Worm (Caenorhabditis elegans) whole organism, late embryonic: ENCODE measurements around the gene Y45F10B.3.
A peak's percentile ranks its signal among the peaks of the same experiment; 100 is the strongest.
"Not testable (repeated sequence)": the region's sequence is repeated elsewhere in the genome, so short reads cannot be mapped to it uniquely, and the experiment has no call there.

Experiments used
- C08G9.2 ChIP-seq: sonication (generic microtip); optimal IDR thresholded peaks from 2 replicates; lab custom pipeline; 2016; ENCODE audit warnings: mild to moderate bottlenecking, missing genetic modification characterization, moderate library complexity, missing compliant biosample characterization
- F13H6.1 ChIP-seq: sonication (generic microtip); optimal IDR thresholded peaks from 2 replicates; lab custom pipeline; 2016; ENCODE audit warnings: missing genetic modification characterization, missing compliant biosample characterization
- Y22D7AL.16 ChIP-seq: sonication (generic microtip); optimal IDR thresholded peaks from 2 replicates; lab custom pipeline; 2016; ENCODE audit warnings: missing genetic modification characterization, missing compliant biosample characterization
- ahr-1 ChIP-seq: sonication (generic microtip); optimal IDR thresholded peaks from 2 replicates; lab custom pipeline; 2016; ENCODE audit warnings: missing genetic modification characterization, missing compliant biosample characterization
- ama-1 ChIP-seq: fragments of 150-350 bp; optimal IDR thresholded peaks from 2 replicates; lab custom pipeline; 2014
- ceh-14 ChIP-seq: sonication (generic microtip); optimal IDR thresholded peaks from 2 replicates; lab custom pipeline; 2016; ENCODE audit warnings: missing genotype, missing genetic modification characterization, missing compliant biosample characterization
- ceh-2 ChIP-seq: sonication (generic microtip); optimal IDR thresholded peaks from 2 replicates; lab custom pipeline; 2016; ENCODE audit warnings: missing genotype, missing genetic modification characterization, missing compliant biosample characterization
- ceh-22 ChIP-seq: sonication (generic microtip); optimal IDR thresholded peaks from 2 replicates; lab custom pipeline; 2017; ENCODE audit warnings: missing biosample characterization, missing genetic modification characterization
- ceh-24 ChIP-seq: sonication (generic microtip); optimal IDR thresholded peaks from 2 replicates; lab custom pipeline; 2016; ENCODE audit warnings: mild to moderate bottlenecking, missing genetic modification characterization, missing compliant biosample characterization
- ceh-34 ChIP-seq: sonication (generic microtip); optimal IDR thresholded peaks from 2 replicates; lab custom pipeline; 2016; ENCODE audit warnings: mild to moderate bottlenecking, missing genetic modification characterization, missing compliant biosample characterization
- dmd-4 ChIP-seq: sonication (generic microtip); optimal IDR thresholded peaks from 2 replicates; lab custom pipeline; 2016; ENCODE audit warnings: borderline replicate concordance, missing genetic modification characterization, missing compliant biosample characterization
- dve-1 ChIP-seq: sonication (generic microtip); optimal IDR thresholded peaks from 2 replicates; lab custom pipeline; 2017; ENCODE audit warnings: antibody characterized with exemption, mild to moderate bottlenecking, missing genetic modification characterization, missing compliant biosample characterization
- elt-4 ChIP-seq: sonication (generic microtip); optimal IDR thresholded peaks from 2 replicates; lab custom pipeline; 2016; ENCODE audit warnings: missing genetic modification characterization, missing compliant biosample characterization
- gmeb-2 ChIP-seq: sonication (generic microtip); optimal IDR thresholded peaks from 2 replicates; lab custom pipeline; 2016; ENCODE audit warnings: missing genetic modification characterization, inconsistent platforms, missing compliant biosample characterization
- hlh-13 ChIP-seq: fragments of 200-800 bp; sonication (Bioruptor generic); optimal IDR thresholded peaks from 2 replicates; lab custom pipeline; 2018; ENCODE audit warnings: mild to moderate bottlenecking, missing genetic modification characterization, missing compliant biosample characterization
- hlh-15 ChIP-seq: sonication (generic microtip); optimal IDR thresholded peaks from 2 replicates; lab custom pipeline; 2016; ENCODE audit warnings: missing genetic modification characterization, missing compliant biosample characterization
- hlh-30 ChIP-seq: sonication (generic microtip); optimal IDR thresholded peaks from 2 replicates; lab custom pipeline; 2017; ENCODE audit warnings: antibody characterized with exemption, missing genetic modification characterization, missing compliant biosample characterization; ENCODE audit not compliant: insufficient read depth
- hlh-6 ChIP-seq: sonication (generic microtip); optimal IDR thresholded peaks from 2 replicates; lab custom pipeline; 2016; ENCODE audit warnings: missing genotype, missing genetic modification characterization, missing compliant biosample characterization
- hlh-8 ChIP-seq: sonication (generic microtip); optimal IDR thresholded peaks from 2 replicates; lab custom pipeline; 2016; ENCODE audit warnings: missing genotype, missing genetic modification characterization, missing compliant biosample characterization
- lim-6 ChIP-seq: sonication (generic microtip); optimal IDR thresholded peaks from 2 replicates; lab custom pipeline; 2016; ENCODE audit warnings: missing genetic modification characterization, missing compliant biosample characterization
- lin-11 ChIP-seq: fragments of 200-800 bp; sonication (Bioruptor generic); optimal IDR thresholded peaks from 2 replicates; lab custom pipeline; 2018; ENCODE audit warnings: mild to moderate bottlenecking, missing genetic modification characterization, missing compliant biosample characterization
- mec-3 ChIP-seq: sonication (generic microtip); optimal IDR thresholded peaks from 2 replicates; lab custom pipeline; 2016; ENCODE audit warnings: borderline replicate concordance, missing genetic modification characterization, missing compliant biosample characterization
- nfya-1 ChIP-seq: sonication (generic microtip); optimal IDR thresholded peaks from 2 replicates; lab custom pipeline; 2017; ENCODE audit warnings: missing genetic modification characterization, mild to moderate bottlenecking, missing compliant biosample characterization, antibody characterized with exemption, moderate library complexity
- nhr-11 ChIP-seq: fragments of 150-350 bp; optimal IDR thresholded peaks from 2 replicates; lab custom pipeline; 2014; ENCODE audit warnings: missing biosample characterization, missing genetic modification characterization
- nhr-232 ChIP-seq: sonication (generic microtip); optimal IDR thresholded peaks from 2 replicates; lab custom pipeline; 2016; ENCODE audit warnings: missing genetic modification characterization, missing compliant biosample characterization
- pag-3 ChIP-seq: sonication (generic microtip); optimal IDR thresholded peaks from 2 replicates; lab custom pipeline; 2016; ENCODE audit warnings: missing compliant biosample characterization, missing genetic modification characterization, borderline replicate concordance
- pat-9 ChIP-seq: fragments of 200-800 bp; sonication (Bioruptor generic); optimal IDR thresholded peaks from 2 replicates; lab custom pipeline; 2018; ENCODE audit warnings: mild to moderate bottlenecking, missing genetic modification characterization, moderate library complexity, missing compliant biosample characterization
- pha-2 ChIP-seq: sonication (generic microtip); optimal IDR thresholded peaks from 2 replicates; lab custom pipeline; 2017; ENCODE audit warnings: mild to moderate bottlenecking, missing genetic modification characterization, missing compliant biosample characterization
- pha-4 ChIP-seq: fragments of 150-350 bp; optimal IDR thresholded peaks from 2 replicates; lab custom pipeline; 2018; ENCODE audit warnings: missing biosample characterization, missing genetic modification reagents, missing genetic modification characterization
- pros-1 ChIP-seq: fragments of 150-350 bp; optimal IDR thresholded peaks from 2 replicates; lab custom pipeline; 2014; ENCODE audit warnings: missing biosample characterization, missing genetic modification reagents, missing genetic modification characterization
- ref-2 ChIP-seq: sonication (generic microtip); optimal IDR thresholded peaks from 2 replicates; lab custom pipeline; 2016; ENCODE audit warnings: missing genetic modification characterization, missing compliant biosample characterization
- syd-9 ChIP-seq: sonication (generic microtip); optimal IDR thresholded peaks from 2 replicates; lab custom pipeline; 2016; ENCODE audit warnings: mild to moderate bottlenecking, missing genetic modification characterization, moderate library complexity, missing compliant biosample characterization
- tbx-2 ChIP-seq: sonication (generic microtip); optimal IDR thresholded peaks from 2 replicates; lab custom pipeline; 2016; ENCODE audit warnings: missing genetic modification characterization, missing compliant biosample characterization
- tbx-7 ChIP-seq: sonication (generic microtip); optimal IDR thresholded peaks from 2 replicates; lab custom pipeline; 2016; ENCODE audit warnings: missing genotype, missing genetic modification characterization, missing compliant biosample characterization
- ttx-3 ChIP-seq: sonication (generic microtip); optimal IDR thresholded peaks from 2 replicates; lab custom pipeline; 2016; ENCODE audit warnings: missing genetic modification reagents, missing genetic modification characterization, missing compliant biosample characterization
- unc-3 ChIP-seq, 2 experiments: fragments of 200-800 bp in 1 of 2; sonication (Bioruptor generic) in 1 of 2; sonication (generic microtip) in 1 of 2; conservative IDR thresholded peaks in 1 of 2; optimal IDR thresholded peaks in 1 of 2; 2 replicates each; pipeline versions ENCODE4 v1.3.6 to Lab custom; 2016 to 2022; ENCODE audit warnings: missing compliant biosample characterization in 2 of 2, missing genetic modification characterization in 2 of 2, missing genetic modification reagents in 1 of 2
- unc-42 ChIP-seq: sonication (generic microtip); optimal IDR thresholded peaks from 2 replicates; lab custom pipeline; 2016; ENCODE audit warnings: missing genotype, missing genetic modification characterization, missing compliant biosample characterization
- ztf-16 ChIP-seq: sonication (generic microtip); optimal IDR thresholded peaks from 2 replicates; lab custom pipeline; 2017; ENCODE audit warnings: missing genetic modification characterization, missing compliant biosample characterization

Y45F10B.3 gene

DNA sequence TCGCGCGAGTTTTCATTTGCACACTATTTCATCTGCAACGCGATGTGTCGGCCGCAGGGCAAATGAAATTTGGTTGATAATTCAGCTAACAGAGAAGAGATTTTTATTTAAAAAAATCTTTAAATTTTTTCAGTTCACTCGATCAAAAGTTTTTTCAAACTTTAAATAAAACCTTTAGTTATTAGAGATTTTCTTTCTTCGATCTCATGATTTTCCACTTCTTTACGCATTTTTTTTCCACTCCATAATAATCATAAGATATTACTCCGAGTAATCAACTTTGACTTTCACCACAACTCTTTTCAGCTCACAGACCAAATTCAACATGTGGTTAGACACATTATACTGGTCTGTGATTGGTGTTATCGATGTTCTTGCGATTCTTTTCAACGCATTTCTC lies 18.7 kb upstream of the Y45F10B.3 start, which contains the start of gene srd-10:
Gene srd-10, plus strand, starts transcription at position 301 of the 400 bp plus-strand sequence.
- TF ChIP-seq elt-4 (tag; lab: Kevin White, UChicago) (no peak), lin-11 (tag; lab: Kevin White, UChicago) (no peak), tbx-7 (tag; lab: Kevin White, UChicago) (no peak), lim-6 (no peak), hlh-15 (tag; lab: Kevin White, UChicago) (no peak), syd-9 (no peak), hlh-6 (tag; lab: Kevin White, UChicago) (no peak), tbx-2 (tag; lab: Kevin White, UChicago) (no peak), pat-9 (tag; lab: Kevin White, UChicago) (no peak), pag-3 (no peak), hlh-30 (no peak), ref-2 (tag; lab: Kevin White, UChicago) (no peak), pha-2 (no peak), ceh-2 (tag; lab: Kevin White, UChicago) (no peak), C08G9.2 (tag; lab: Kevin White, UChicago) (no peak), ttx-3 (tag; lab: Kevin White, UChicago) (no peak), hlh-13 (GFP tag; lab: Kevin White, UChicago) (no peak)

DNA sequence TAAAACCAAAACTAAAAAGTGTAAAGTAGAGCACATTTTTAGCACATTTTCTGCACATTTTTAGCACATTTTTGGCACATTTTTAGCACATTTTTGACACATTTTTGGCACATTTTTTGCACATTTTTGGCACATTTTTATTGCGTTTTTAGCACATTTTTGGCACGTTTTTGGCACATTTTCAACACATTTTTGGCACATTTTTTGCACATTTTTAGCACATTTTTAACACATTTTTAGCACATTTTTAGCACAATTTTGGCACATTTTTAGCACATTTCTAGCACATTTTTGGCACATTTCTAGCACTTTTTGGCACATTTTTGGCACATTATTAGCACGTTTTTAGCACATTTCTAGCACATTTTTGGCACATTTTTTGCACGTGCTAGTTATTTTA lies 17.8 kb upstream of the Y45F10B.3 start:
- TF ChIP-seq nhr-11 (tag; lab: Kevin White, UChicago) (peak; percentile 16), C08G9.2 (tag; lab: Kevin White, UChicago) (no peak), mec-3 (no peak), ahr-1 (no peak), ceh-34 (tag; lab: Kevin White, UChicago) (no peak), ztf-16 (tag; lab: Kevin White, UChicago) (no peak)

DNA sequence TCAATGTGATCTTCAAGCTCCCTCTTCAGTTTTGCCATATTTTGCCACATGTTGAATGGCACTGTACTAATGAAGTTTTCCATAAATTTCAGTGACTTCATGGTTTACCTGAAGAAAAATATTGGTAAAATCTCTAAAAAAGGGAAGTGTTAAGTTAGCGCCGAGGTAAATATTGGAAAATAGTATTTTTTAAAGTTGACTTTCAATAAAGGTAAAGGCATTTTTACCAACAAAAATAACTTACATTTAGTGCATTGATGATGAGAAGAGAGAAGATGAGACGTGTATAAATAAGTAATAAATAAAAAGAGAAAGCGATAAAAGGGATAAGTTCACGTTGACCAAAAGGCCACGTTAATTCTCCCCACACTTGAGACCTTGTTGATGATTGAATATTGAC lies 15.3 kb upstream of the Y45F10B.3 start, which contains the start of gene Y45F10B.8:
Gene Y45F10B.8, minus strand, starts transcription at position 101 of the 400 bp plus-strand sequence.
- TF ChIP-seq dmd-4; hlh-8 (tag; lab: Kevin White, UChicago); nhr-232 (tag; lab: Kevin White, UChicago): not testable (repeated sequence)

ce11 chrIV:13578953-13579352 lies 14.5 kb upstream of the Y45F10B.3 start, which contains the start of gene sru-16:
TSS of gene sru-16 (plus strand) at chrIV:13579253.
- TF ChIP-seq ahr-1; C08G9.2 (tag; lab: Kevin White, UChicago); dve-1 (tag; lab: Kevin White, UChicago): not testable (repeated sequence)

DNA sequence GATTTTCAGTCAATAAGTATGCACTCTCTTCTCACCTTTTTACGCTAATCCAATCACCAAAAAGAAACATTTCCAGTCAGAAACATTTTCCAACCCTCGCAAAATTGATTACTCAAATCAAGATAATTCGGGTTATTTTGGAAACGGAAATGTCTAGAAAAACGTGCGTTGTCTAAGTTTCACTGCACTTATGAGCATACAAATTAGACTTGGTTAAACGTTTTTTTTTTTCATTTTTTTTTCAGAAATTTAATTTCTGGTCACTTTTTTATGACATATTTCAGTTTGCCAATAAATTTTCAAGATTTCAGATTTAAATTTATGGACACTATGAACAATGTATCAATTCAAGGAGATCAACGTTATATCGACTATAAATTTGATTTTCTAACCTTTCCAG lies 10.5 kb upstream of the Y45F10B.3 start, which contains the start of gene sru-12:
Gene sru-12, plus strand, starts transcription at position 301 of the 400 bp plus-strand sequence.
- TF ChIP-seq ceh-24 (tag; lab: Kevin White, UChicago) (no peak), ceh-14 (no peak), hlh-6 (tag; lab: Kevin White, UChicago) (no peak), nhr-11 (tag; lab: Kevin White, UChicago) (no peak), ama-1 (lab: Kevin White, UChicago) (no peak), pha-4 (tag; lab: Kevin White, UChicago) (no peak), Y22D7AL.16 (no peak), pros-1 (tag; lab: Kevin White, UChicago) (no peak), unc-3 (GFP tag; conservative IDR thresholded peaks at IDR 0.05; lab: Robert Waterston, UW) (no peak), unc-3 (tag; optimal IDR thresholded peaks at IDR 0.05; lab: Kevin White, UChicago) (no peak), hlh-8 (tag; lab: Kevin White, UChicago) (no peak), lin-11 (tag; lab: Kevin White, UChicago) (no peak), F13H6.1 (tag; lab: Kevin White, UChicago) (no peak), nfya-1 (tag; lab: Kevin White, UChicago) (no peak), gmeb-2 (tag; lab: Kevin White, UChicago) (no peak), ceh-22 (tag; lab: Kevin White, UChicago) (no peak), ttx-3 (tag; lab: Kevin White, UChicago) (no peak), ztf-16 (tag; lab: Kevin White, UChicago) (no peak), unc-42 (tag; lab: Kevin White, UChicago) (no peak)
